Worm (Caenorhabditis elegans): ENCODE measurements around the gene C16C8.11.

DNA sequence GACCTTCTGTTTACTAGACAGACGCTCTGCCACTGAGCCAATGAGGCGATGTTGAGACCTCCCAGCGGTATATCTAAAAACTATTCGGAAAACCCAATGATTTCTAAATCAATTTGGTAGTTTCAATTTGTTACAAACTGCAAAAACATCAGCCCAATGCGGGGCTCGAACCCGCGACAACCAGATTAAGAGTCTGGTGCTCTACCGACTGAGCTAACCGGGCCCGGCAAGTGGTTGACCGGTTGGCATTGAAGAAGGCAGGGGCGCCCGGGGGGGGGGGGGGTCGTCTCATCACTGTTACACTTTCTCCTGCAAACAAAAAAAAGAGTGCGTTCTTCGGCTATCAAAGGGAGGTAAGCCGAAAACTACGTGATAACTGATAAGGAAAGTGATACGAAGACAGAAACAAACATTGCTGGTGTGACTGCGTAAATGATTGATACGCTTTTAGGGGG, 14.2 kb upstream of the C16C8.11 start:
- TF ChIP-seq him-1 (tag; optimal IDR thresholded peaks at IDR 0.05) (no peak), W03F9.2 (tag; optimal IDR thresholded peaks at IDR 0.05) (no peak)
